Fruit fly (Drosophila melanogaster) whole organism, embryonic: Measurements from ENCODE around the gene CG15362.

ENCODE experiments used
- Asciz ChIP-seq: fragments of 200-800 bp; sonication (Bioruptor generic); optimal IDR thresholded peaks from 2 replicates; lab custom pipeline; 2017; ENCODE audit warnings: missing biosample characterization, mild to moderate bottlenecking, missing genetic modification characterization, missing genetic modification reagents
- Blimp-1 ChIP-seq: fragments of 200-800 bp; sonication (Bioruptor generic); optimal IDR thresholded peaks from 3 replicates; lab custom pipeline; 2018; ENCODE audit warnings: missing biosample characterization, missing genetic modification characterization, mild to moderate bottlenecking, moderate library complexity, missing genetic modification reagents
- CG10209 ChIP-seq: fragments of 200-800 bp; sonication (Bioruptor generic); optimal IDR thresholded peaks from 3 replicates; lab custom pipeline; 2017; ENCODE audit warnings: missing biosample characterization, mild to moderate bottlenecking, missing genetic modification characterization, missing genetic modification reagents
- CG10366 ChIP-seq: fragments of 200-800 bp; sonication (Bioruptor generic); IDR thresholded peaks from 2 replicates; pipeline ENCODE4 v1.3.6; 2022; ENCODE audit warnings: missing biosample characterization, missing genetic modification characterization
- CG10959 ChIP-seq: fragments of 200-800 bp; sonication (Bioruptor generic); IDR thresholded peaks from 2 replicates; pipeline ENCODE4 v1.3.6; 2022; ENCODE audit warnings: missing biosample characterization, missing genetic modification characterization
- CG11247 ChIP-seq: fragments of 200-800 bp; sonication (Bioruptor generic); IDR thresholded peaks from 2 replicates; pipeline ENCODE4 v1.3.6; 2022; ENCODE audit warnings: missing biosample characterization, missing genetic modification characterization
- CG12219 ChIP-seq: fragments of 200-800 bp; sonication (Bioruptor generic); optimal IDR thresholded peaks from 3 replicates; lab custom pipeline; 2018; ENCODE audit warnings: missing biosample characterization, mild to moderate bottlenecking, missing genetic modification characterization
- CG12942 ChIP-seq: fragments of 200-800 bp; sonication (Bioruptor generic); optimal IDR thresholded peaks from 3 replicates; lab custom pipeline; 2016; ENCODE audit warnings: missing biosample characterization, missing genetic modification characterization
- CG13775 ChIP-seq: fragments of 200-800 bp; sonication (Bioruptor generic); optimal IDR thresholded peaks from 3 replicates; lab custom pipeline; 2017; ENCODE audit warnings: missing biosample characterization, mild to moderate bottlenecking, missing genetic modification characterization
- CG14441 ChIP-seq: fragments of 200-800 bp; sonication (Bioruptor generic); IDR thresholded peaks from 2 replicates; pipeline ENCODE4 v1.3.6; 2022; ENCODE audit warnings: missing biosample characterization, missing genetic modification characterization
- CG1529 ChIP-seq: fragments of 200-800 bp; sonication (Bioruptor generic); optimal IDR thresholded peaks from 3 replicates; lab custom pipeline; 2018; ENCODE audit warnings: missing biosample characterization, missing genetic modification characterization
- CG1603 ChIP-seq: fragments of 200-800 bp; sonication (Bioruptor generic); optimal IDR thresholded peaks from 2 replicates; lab custom pipeline; 2019; ENCODE audit warnings: missing biosample characterization, mild to moderate bottlenecking, missing genetic modification characterization, moderate library complexity
- CG18011 ChIP-seq: fragments of 200-800 bp; sonication (Bioruptor generic); optimal IDR thresholded peaks from 2 replicates; lab custom pipeline; 2017; ENCODE audit warnings: missing biosample characterization, missing genetic modification characterization, mild to moderate bottlenecking, moderate library complexity, missing genotype
- CG18262 ChIP-seq: fragments of 200-800 bp; optimal IDR thresholded peaks from 3 replicates; lab custom pipeline; 2019; ENCODE audit warnings: missing biosample characterization, mild to moderate bottlenecking, missing genetic modification characterization, moderate library complexity
- CG18619 ChIP-seq: fragments of 200-800 bp; sonication (Bioruptor generic); optimal IDR thresholded peaks from 3 replicates; lab custom pipeline; 2017; ENCODE audit warnings: missing biosample characterization, mild to moderate bottlenecking, missing genetic modification characterization
- CG2116 ChIP-seq: fragments of 200-800 bp; sonication (Bioruptor generic); optimal IDR thresholded peaks from 3 replicates; lab custom pipeline; 2018; ENCODE audit warnings: missing biosample characterization, mild to moderate bottlenecking, missing genetic modification characterization
- CG2712 ChIP-seq: fragments of 200-800 bp; optimal IDR thresholded peaks from 3 replicates; lab custom pipeline; 2019; ENCODE audit warnings: missing biosample characterization, mild to moderate bottlenecking, missing genetic modification characterization, moderate library complexity
- CG30403 ChIP-seq: fragments of 200-800 bp; sonication (Bioruptor generic); optimal IDR thresholded peaks from 3 replicates; lab custom pipeline; 2016; ENCODE audit warnings: missing biosample characterization, missing genetic modification characterization
- CG31365 ChIP-seq: fragments of 200-800 bp; sonication (Bioruptor generic); optimal IDR thresholded peaks from 2 replicates; lab custom pipeline; 2018; ENCODE audit warnings: missing biosample characterization, mild to moderate bottlenecking, missing genetic modification characterization
- CG3281 ChIP-seq: fragments of 200-800 bp; sonication (Bioruptor generic); optimal IDR thresholded peaks from 3 replicates; lab custom pipeline; 2017; ENCODE audit warnings: missing biosample characterization, mild to moderate bottlenecking, missing genetic modification characterization
- CG4730 ChIP-seq: fragments of 200-800 bp; sonication (Bioruptor generic); IDR thresholded peaks from 2 replicates; pipeline ENCODE4 v1.3.6; 2022; ENCODE audit warnings: missing biosample characterization, missing genetic modification characterization
- CG5245 ChIP-seq: fragments of 200-800 bp; sonication (Bioruptor generic); optimal IDR thresholded peaks from 3 replicates; lab custom pipeline; 2016; ENCODE audit warnings: missing biosample characterization, missing genetic modification characterization
- CG6765 ChIP-seq: fragments of 200-800 bp; sonication (Bioruptor generic); optimal IDR thresholded peaks from 3 replicates; lab custom pipeline; 2017; ENCODE audit warnings: missing biosample characterization, mild to moderate bottlenecking, missing genetic modification characterization
- CG7745 ChIP-seq: fragments of 200-800 bp; sonication (Bioruptor generic); optimal IDR thresholded peaks from 2 replicates; lab custom pipeline; 2018; ENCODE audit warnings: missing biosample characterization, mild to moderate bottlenecking, missing genetic modification characterization, moderate library complexity
- CG8944 ChIP-seq: fragments of 200-800 bp; sonication (Bioruptor generic); optimal IDR thresholded peaks from 3 replicates; lab custom pipeline; 2016; ENCODE audit warnings: missing biosample characterization, missing genetic modification characterization
- CG9797 ChIP-seq: fragments of 200-800 bp; sonication (Bioruptor generic); optimal IDR thresholded peaks from 3 replicates; lab custom pipeline; 2018; ENCODE audit warnings: missing biosample characterization, mild to moderate bottlenecking, missing genetic modification characterization
- Dfd ChIP-seq, 2 experiments: fragments of >200 bp; optimal IDR thresholded peaks; 2 replicates each; lab custom pipeline; 2017; ENCODE audit warnings: missing biosample characterization in 2 of 2, missing genetic modification characterization in 2 of 2
- Drgx ChIP-seq: fragments of 200-800 bp; sonication (Bioruptor generic); IDR thresholded peaks from 2 replicates; pipeline ENCODE4 v1.3.6; 2022; ENCODE audit warnings: missing biosample characterization, missing genetic modification characterization
- ERR ChIP-seq: fragments of 200-800 bp; sonication (Bioruptor generic); optimal IDR thresholded peaks from 2 replicates; lab custom pipeline; 2016; ENCODE audit warnings: missing biosample characterization, missing genetic modification characterization
- Hmx ChIP-seq: fragments of 200-800 bp; sonication (Bioruptor generic); optimal IDR thresholded peaks from 2 replicates; lab custom pipeline; 2016; ENCODE audit warnings: missing biosample characterization, missing genetic modification characterization
- Jarid2 ChIP-seq: fragments of 200-800 bp; sonication (Bioruptor generic); optimal IDR thresholded peaks from 3 replicates; lab custom pipeline; 2017; ENCODE audit warnings: mild to moderate bottlenecking, missing biosample characterization, missing genetic modification reagents, missing genetic modification characterization
- Myb ChIP-seq: fragments of 200-800 bp; sonication (Bioruptor generic); optimal IDR thresholded peaks from 2 replicates; lab custom pipeline; 2016; ENCODE audit warnings: missing biosample characterization, missing genetic modification characterization
- Neu2 ChIP-seq: fragments of 200-800 bp; sonication (Bioruptor generic); optimal IDR thresholded peaks from 3 replicates; lab custom pipeline; 2016; ENCODE audit warnings: missing biosample characterization, missing genetic modification characterization, borderline replicate concordance
- Oli ChIP-seq: fragments of 200-800 bp; sonication (Bioruptor generic); optimal IDR thresholded peaks from 2 replicates; lab custom pipeline; 2018; ENCODE audit warnings: missing biosample characterization, mild to moderate bottlenecking, missing genetic modification characterization, moderate library complexity
- bigmax ChIP-seq: fragments of 200-800 bp; sonication (Bioruptor generic); optimal IDR thresholded peaks from 2 replicates; lab custom pipeline; 2018; ENCODE audit warnings: missing biosample characterization, mild to moderate bottlenecking, missing genetic modification characterization
- chm ChIP-seq: fragments of 200-800 bp; sonication (Bioruptor generic); IDR thresholded peaks from 2 replicates; pipeline ENCODE4 v1.3.6; 2022; ENCODE audit warnings: missing biosample characterization, missing genetic modification characterization
- dysf ChIP-seq: fragments of 200-800 bp; sonication (Bioruptor generic); IDR thresholded peaks from 3 replicates; pipeline ENCODE4 v1.3.6; 2022; ENCODE audit warnings: missing biosample characterization, missing genetic modification characterization
- ems ChIP-seq: fragments of 200-800 bp; sonication (Bioruptor generic); optimal IDR thresholded peaks from 3 replicates; lab custom pipeline; 2016; ENCODE audit warnings: missing biosample characterization, missing genetic modification characterization
- maf-S ChIP-seq: fragments of 200-800 bp; sonication (Bioruptor generic); optimal IDR thresholded peaks from 2 replicates; lab custom pipeline; 2016; ENCODE audit warnings: missing biosample characterization, missing genetic modification characterization
- nom ChIP-seq: fragments of 200-800 bp; sonication (Bioruptor generic); optimal IDR thresholded peaks from 2 replicates; lab custom pipeline; 2017; ENCODE audit warnings: missing biosample characterization, missing genetic modification characterization, mild to moderate bottlenecking, moderate library complexity, missing genetic modification reagents
- psq ChIP-seq: fragments of 200-800 bp; sonication (Bioruptor generic); optimal IDR thresholded peaks from 2 replicates; lab custom pipeline; 2017; ENCODE audit warnings: missing biosample characterization, missing genetic modification characterization
- run ChIP-seq: fragments of 200-800 bp; sonication (Bioruptor generic); optimal IDR thresholded peaks from 3 replicates; lab custom pipeline; 2018; ENCODE audit warnings: missing biosample characterization, mild to moderate bottlenecking, missing genetic modification characterization
- salm ChIP-seq: fragments of 200-800 bp; sonication (Bioruptor generic); optimal IDR thresholded peaks from 2 replicates; lab custom pipeline; 2018; ENCODE audit warnings: missing biosample characterization, mild to moderate bottlenecking, missing genetic modification characterization
- sens ChIP-seq: fragments of 200-800 bp; sonication (Bioruptor generic); peaks from one replicate; lab custom pipeline; 2016; ENCODE audit warnings: missing biosample characterization, missing genetic modification characterization
- sna ChIP-seq: fragments of 200-800 bp; sonication (Bioruptor generic); IDR thresholded peaks from 2 replicates; pipeline ENCODE4 v1.3.6; 2022; ENCODE audit warnings: missing biosample characterization, missing genetic modification characterization; ENCODE audit not compliant: partially characterized antibody
- so ChIP-seq: fragments of 200-800 bp; sonication (Bioruptor generic); IDR thresholded peaks from 3 replicates; pipeline ENCODE4 v1.3.6; 2022; ENCODE audit warnings: missing biosample characterization, missing genetic modification characterization
- tgo ChIP-seq: fragments of 200-800 bp; sonication (Bioruptor generic); IDR thresholded peaks from 3 replicates; pipeline ENCODE4 v1.3.6; 2022; ENCODE audit warnings: missing biosample characterization, missing genetic modification characterization
- tup ChIP-seq: fragments of 200-800 bp; sonication (Bioruptor generic); optimal IDR thresholded peaks from 2 replicates; lab custom pipeline; 2016; ENCODE audit warnings: missing biosample characterization, mild to moderate bottlenecking, missing genetic modification characterization, moderate library complexity
- zen ChIP-seq: fragments of 200-800 bp; sonication (Bioruptor generic); optimal IDR thresholded peaks from 3 replicates; lab custom pipeline; 2018; ENCODE audit warnings: missing biosample characterization, mild to moderate bottlenecking, missing genetic modification characterization, moderate library complexity
- zfh1 ChIP-seq: fragments of 200-800 bp; sonication (Bioruptor generic); IDR thresholded peaks from 3 replicates; pipeline ENCODE4 v1.3.6; 2022; ENCODE audit warnings: missing biosample characterization, missing genetic modification characterization
- zfh2 ChIP-seq: fragments of 200-800 bp; sonication (Bioruptor generic); optimal IDR thresholded peaks from 2 replicates; lab custom pipeline; 2016; ENCODE audit warnings: missing biosample characterization, missing genetic modification characterization

CG15362 gene

DNA sequence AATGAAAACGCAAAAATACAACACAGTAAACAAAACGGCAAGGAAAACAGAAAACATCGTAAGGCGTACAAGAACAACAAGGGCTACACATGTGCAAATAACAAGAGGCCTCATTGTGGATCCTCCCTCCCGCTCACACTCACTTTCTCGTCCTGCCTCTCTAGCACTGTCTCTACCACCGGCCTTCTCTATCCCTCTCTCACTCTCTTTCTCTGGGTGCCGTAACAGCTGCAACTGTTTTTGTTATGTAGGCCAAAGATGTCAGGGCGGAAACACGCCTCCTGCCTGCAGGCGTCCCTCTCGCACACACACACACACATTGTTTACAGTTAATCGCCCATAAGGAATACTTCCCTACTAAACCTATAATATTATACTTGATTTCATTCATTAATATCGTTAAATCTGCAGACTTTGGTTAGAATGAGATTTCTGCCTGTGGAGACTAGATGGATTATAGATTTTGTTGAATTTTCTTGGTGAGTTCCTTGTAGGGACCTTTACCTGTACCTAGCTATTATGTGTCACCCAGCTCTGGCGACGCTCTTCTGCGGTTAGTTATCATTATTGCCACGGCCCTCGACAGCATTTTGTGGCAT, 33.0 kb downstream of the CG15362 start (continued):
- no peak for TF ChIP-seq CG11247 (GFP tag; lab: Robert Waterston, UW)
- TF ChIP-seq tgo (GFP tag; lab: Robert Waterston, UW), result no peak; the same call in 2 of the 3 replicates
- TF ChIP-seq CG18619 (GFP tag; lab: Kevin White, UChicago), result no peak
- TF ChIP-seq CG30403 (GFP tag; lab: Kevin White, UChicago), result no peak
- TF ChIP-seq CG12942 (GFP tag; lab: Kevin White, UChicago), result no peak
- TF ChIP-seq Dfd (GFP tag; optimal IDR thresholded peaks at IDR 0.05; lab: Kevin White, UChicago), result no peak
- no peak for TF ChIP-seq ERR (GFP tag; lab: Kevin White, UChicago)
- TF ChIP-seq zfh2, result no peak
- no peak for TF ChIP-seq Asciz (GFP tag; lab: Kevin White, UChicago)
- TF ChIP-seq CG10959, result no peak
- TF ChIP-seq CG5245, result no peak
- TF ChIP-seq CG18262 (tag; lab: Kevin White, UChicago), result no peak
- TF ChIP-seq CG12219 (GFP tag; lab: Kevin White, UChicago), result no peak
- no peak for TF ChIP-seq bigmax
- TF ChIP-seq dysf, result 0 out of 3 replicates have a peak, but pooled peaks have one; percentile 11
- TF ChIP-seq CG8944 (GFP tag; lab: Kevin White, UChicago), result no peak
- no peak for TF ChIP-seq run (tag; lab: Kevin White, UChicago)
- TF ChIP-seq CG9797 (GFP tag; lab: Kevin White, UChicago), result no peak
- TF ChIP-seq CG1603 (tag; lab: Kevin White, UChicago), result peak; percentile 5
- TF ChIP-seq ems, result no peak
- TF ChIP-seq zfh1 (GFP tag; lab: Robert Waterston, UW), result peak; percentile 18; the same call in 1 of the 3 replicates
- TF ChIP-seq CG13775 (GFP tag; lab: Kevin White, UChicago), result no peak
- no peak for TF ChIP-seq CG4730
- TF ChIP-seq sna (GFP tag; lab: Robert Waterston, UW), result no peak
- peak; percentile 30 for TF ChIP-seq sens
- TF ChIP-seq CG14441 (GFP tag; lab: Robert Waterston, UW), result no peak
- TF ChIP-seq CG31365 (tag; lab: Kevin White, UChicago), result no peak
- no peak for TF ChIP-seq CG18011 (GFP tag; lab: Kevin White, UChicago)
- TF ChIP-seq Oli, result no peak
- no peak for TF ChIP-seq CG3281 (GFP tag; lab: Kevin White, UChicago)
- TF ChIP-seq chm (GFP tag; lab: Robert Waterston, UW), result no peak
- no peak for TF ChIP-seq Drgx (GFP tag; lab: Robert Waterston, UW)
- no peak for TF ChIP-seq CG10209
- TF ChIP-seq psq (GFP tag; lab: Kevin White, UChicago), result no peak
- peak; percentile 63 for TF ChIP-seq zen (tag; lab: Kevin White, UChicago)
- TF ChIP-seq Neu2 (GFP tag; lab: Kevin White, UChicago), result no peak
- no peak for TF ChIP-seq so (GFP tag; lab: Robert Waterston, UW)
- no peak for TF ChIP-seq tup
- TF ChIP-seq CG6765 (GFP tag; lab: Kevin White, UChicago), result no peak
- TF ChIP-seq CG10366 (GFP tag; lab: Robert Waterston, UW), result no peak
- TF ChIP-seq CG7745, result no peak
- no peak for TF ChIP-seq Blimp-1
- no peak for TF ChIP-seq Jarid2
- TF ChIP-seq nom (GFP tag; lab: Kevin White, UChicago), result no peak
- TF ChIP-seq Hmx, result no peak
- TF ChIP-seq CG1529 (GFP tag; lab: Kevin White, UChicago), result no peak
- TF ChIP-seq salm (tag; lab: Kevin White, UChicago), result no peak
- no peak for TF ChIP-seq Myb (GFP tag; lab: Kevin White, UChicago)
- TF ChIP-seq CG2712, result no peak
- no peak for TF ChIP-seq CG2116 (GFP tag; lab: Kevin White, UChicago)
- no peak for TF ChIP-seq maf-S (GFP tag; lab: Kevin White, UChicago)
